Worm (Caenorhabditis elegans) whole organism, L4 larva: ENCODE data around the gene T10B10.9.

ENCODE experiments used
- ZK337.2 ChIP-seq: fragments of 200-800 bp; sonication (Bioruptor generic); IDR thresholded peaks from 2 replicates; pipeline ENCODE4 v1.3.6; 2022; ENCODE audit warnings: missing genetic modification reagents, missing genetic modification characterization, missing compliant biosample characterization
- hif-1 ChIP-seq, 2 experiments: sonication (generic microtip); optimal IDR thresholded peaks; 2 replicates each; lab custom pipeline; 2016 to 2017; ENCODE audit warnings: missing compliant biosample characterization in 2 of 2, missing genetic modification characterization in 2 of 2, missing genetic modification reagents in 2 of 2, missing genotype in 2 of 2, mild to moderate bottlenecking in 1 of 2
- hlh-30 ChIP-seq: sonication (generic microtip); optimal IDR thresholded peaks from 2 replicates; lab custom pipeline; 2017; ENCODE audit warnings: antibody characterized with exemption, mild to moderate bottlenecking, missing genetic modification characterization, missing compliant biosample characterization; ENCODE audit not compliant: insufficient read depth
- jun-1 ChIP-seq: fragments of 150-350 bp; optimal IDR thresholded peaks from 2 replicates; lab custom pipeline; 2014; ENCODE audit warnings: missing biosample characterization, missing genetic modification reagents, missing genetic modification characterization
- lim-7 ChIP-seq: fragments of 200-800 bp; sonication (Bioruptor generic); IDR thresholded peaks from 2 replicates; pipeline ENCODE4 v1.3.6; 2022; ENCODE audit warnings: missing genetic modification characterization, missing compliant biosample characterization
- lin-13 ChIP-seq: fragments of 150-350 bp; optimal IDR thresholded peaks from 2 replicates; lab custom pipeline; 2014; ENCODE audit warnings: missing biosample characterization, missing genetic modification reagents, missing genetic modification characterization
- mxl-3 ChIP-seq: fragments of 200-800 bp; sonication (Bioruptor generic); optimal IDR thresholded peaks from 2 replicates; lab custom pipeline; 2018; ENCODE audit warnings: mild to moderate bottlenecking, missing genetic modification characterization, missing compliant biosample characterization
- nhr-77 ChIP-seq: fragments of 150-350 bp; optimal IDR thresholded peaks from 2 replicates; lab custom pipeline; 2014; ENCODE audit warnings: missing biosample characterization, missing genetic modification characterization
- spr-3 ChIP-seq: fragments of 200-800 bp; sonication (Bioruptor generic); optimal IDR thresholded peaks from 2 replicates; lab custom pipeline; 2018; ENCODE audit warnings: mild to moderate bottlenecking, missing genetic modification characterization, missing compliant biosample characterization

ce11 chrX:15159362-15159761, 4.8 kb upstream of the T10B10.9 start:
- TF ChIP-seq lim-7 (GFP tag; lab: Robert Waterston, UW) (no peak), hlh-30 (tag; lab: Kevin White, UChicago) (no peak), lin-13 (GFP tag; lab: Kevin White, UChicago) (no peak), hif-1 (tag; optimal IDR thresholded peaks at IDR 0.05; lab: Kevin White, UChicago) (no peak), ZK337.2 (GFP tag; lab: Robert Waterston, UW) (no peak), spr-3 (no peak), nhr-77 (tag; lab: Kevin White, UChicago) (no peak), jun-1 (tag; lab: Kevin White, UChicago) (no peak), mxl-3 (GFP tag; lab: Kevin White, UChicago) (no peak)
